Worm (Caenorhabditis elegans): ENCODE results near the gene C07E3.10.
A peak's percentile ranks its signal among the peaks of the same experiment; 100 is the strongest.

The C07E3.10 gene

DNA sequence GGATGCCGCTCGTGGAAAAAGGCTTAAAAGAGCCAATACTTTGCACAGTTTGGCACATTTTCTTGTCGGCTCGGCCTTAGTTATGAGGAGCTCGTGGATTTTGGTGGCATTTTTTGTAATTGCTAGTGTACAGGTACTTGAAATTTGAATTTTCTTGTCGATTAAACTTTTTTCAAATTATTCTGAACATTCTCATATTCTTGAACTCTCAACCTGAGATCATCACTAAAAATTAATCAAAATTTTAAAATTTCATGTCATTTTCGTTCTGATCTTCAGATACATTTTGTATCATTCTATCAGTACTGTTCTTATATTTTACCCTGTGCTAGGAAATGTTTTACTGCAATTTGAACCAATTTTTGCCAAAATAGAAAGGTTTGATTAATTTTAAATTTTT is 24.8 kb upstream of the C07E3.10 start, which contains the start of gene idpp-4:
Gene idpp-4, plus strand, starts transcription at position 51 of the 400 bp plus-strand sequence.
- no peak for TF ChIP-seq gmeb-1 (tag; optimal IDR thresholded peaks at IDR 0.05)
- no peak for TF ChIP-seq unc-55 (GFP tag; optimal IDR thresholded peaks at IDR 0.05)
- no peak for TF ChIP-seq nhr-129 (tag; optimal IDR thresholded peaks at IDR 0.05)
- TF ChIP-seq sem-4 (tag; optimal IDR thresholded peaks at IDR 0.05), result no peak
- TF ChIP-seq ceh-16 (tag; optimal IDR thresholded peaks at IDR 0.05), result no peak
- no peak for TF ChIP-seq ZK546.5 (tag; optimal IDR thresholded peaks at IDR 0.05)
- TF ChIP-seq unc-39 (tag; optimal IDR thresholded peaks at IDR 0.05), result no peak
- no peak for TF ChIP-seq crh-2 (tag; optimal IDR thresholded peaks at IDR 0.05)
- no peak for TF ChIP-seq lin-13 (GFP tag; optimal IDR thresholded peaks at IDR 0.05)
- TF ChIP-seq nhr-11 (tag; optimal IDR thresholded peaks at IDR 0.05), result no peak
- TF ChIP-seq blmp-1 (tag; optimal IDR thresholded peaks at IDR 0.05; ENCODE audit: insufficient read depth), result no peak
- TF ChIP-seq F13H6.1 (tag; optimal IDR thresholded peaks at IDR 0.05), result no peak
- TF ChIP-seq lsy-2 (tag; optimal IDR thresholded peaks at IDR 0.05), result no peak
- no peak for TF ChIP-seq mbf-1 (tag; optimal IDR thresholded peaks at IDR 0.05)
- no peak for TF ChIP-seq ceh-82 (tag; optimal IDR thresholded peaks at IDR 0.05)
- no peak for TF ChIP-seq zag-1 (tag; optimal IDR thresholded peaks at IDR 0.05)
- no peak for TF ChIP-seq nhr-10 (tag; optimal IDR thresholded peaks at IDR 0.05)
- no peak for TF ChIP-seq elt-1 (tag; optimal IDR thresholded peaks at IDR 0.05)
- no peak for TF ChIP-seq egl-27 (tag; optimal IDR thresholded peaks at IDR 0.05)

DNA sequence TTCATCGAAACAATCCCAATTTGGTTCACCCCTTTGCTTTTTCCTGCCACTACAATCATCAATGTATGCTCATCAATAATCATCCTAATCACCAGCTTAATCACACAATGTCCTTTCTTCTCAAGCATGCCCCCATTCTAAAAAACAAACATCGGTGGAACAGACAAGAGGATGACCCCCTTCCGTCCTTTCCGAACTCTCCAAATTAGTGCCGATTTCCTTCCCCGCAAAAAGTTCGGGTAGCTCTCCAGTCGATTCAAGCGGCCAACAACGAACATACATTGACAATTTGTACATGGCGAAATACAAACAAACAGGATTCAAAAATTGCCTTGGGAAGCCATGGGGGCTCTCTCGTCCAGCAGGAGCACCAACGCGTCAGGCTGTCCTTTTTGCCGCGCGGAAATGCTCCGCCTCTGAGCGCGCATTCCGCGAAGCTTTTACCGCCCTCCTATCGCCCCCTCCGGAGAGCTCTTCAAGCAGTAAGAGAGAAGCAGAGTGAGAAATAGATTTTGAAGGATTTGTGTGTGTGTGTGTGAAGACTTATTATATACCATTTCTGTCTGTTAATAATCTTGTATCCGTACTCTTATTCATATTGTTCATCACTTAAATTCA is 20.5 kb upstream of the C07E3.10 start, which contains the start of gene appg-1:
Gene appg-1, plus strand, starts transcription at position 427 of the 618 bp plus-strand sequence.
- TF ChIP-seq elt-3 (tag; optimal IDR thresholded peaks at IDR 0.05), result no peak

DNA sequence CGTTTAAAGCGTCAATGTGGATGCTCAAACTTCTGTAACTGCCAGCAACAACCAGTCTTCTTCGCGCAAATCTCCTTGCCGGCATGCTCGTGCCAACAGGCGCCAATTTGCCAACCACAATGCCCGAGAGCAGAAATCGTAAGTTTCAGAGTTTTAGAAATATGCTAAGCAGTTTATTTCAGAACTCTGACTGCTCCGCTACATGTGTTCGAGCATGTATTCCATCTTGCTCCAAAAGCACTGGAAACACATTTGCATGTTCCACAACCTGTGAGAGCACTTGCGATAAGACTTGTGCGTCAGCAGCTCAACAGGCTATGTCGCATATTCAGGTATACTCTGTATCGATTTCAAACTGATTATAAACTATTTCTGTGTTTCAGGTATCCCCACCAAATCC is 16.4 kb upstream of the C07E3.10 start:
- no peak for TF ChIP-seq blmp-1 (tag; optimal IDR thresholded peaks at IDR 0.05; ENCODE audit: insufficient read depth)

DNA sequence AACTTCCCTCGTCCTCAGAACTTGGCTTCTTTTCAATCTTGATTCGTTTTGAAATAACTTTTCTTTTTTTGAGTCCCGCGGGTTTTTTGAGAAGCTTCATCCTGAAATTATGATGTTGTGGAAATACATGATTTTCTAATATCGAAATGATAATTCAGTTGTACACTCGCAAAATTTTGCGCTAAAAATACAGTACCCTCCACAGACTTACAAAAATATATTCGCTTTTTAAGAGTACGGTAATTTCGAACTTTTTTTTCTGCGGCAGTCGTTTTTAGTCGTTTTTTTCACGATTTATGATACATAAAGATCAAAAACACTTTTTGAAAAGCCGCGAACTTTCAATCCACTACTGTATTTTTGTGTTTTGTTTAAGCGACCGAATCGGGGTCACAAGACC is 1.2 kb upstream of the C07E3.10 start, which contains the start of gene pro-2:
Gene pro-2, minus strand, starts transcription at position 101 of the 400 bp plus-strand sequence.
- TF ChIP-seq dmd-4 (tag; optimal IDR thresholded peaks at IDR 0.05) (no peak), skn-1 (tag; optimal IDR thresholded peaks at IDR 0.05) (no peak), nhr-25 (tag; optimal IDR thresholded peaks at IDR 0.05) (no peak), lin-13 (GFP tag; optimal IDR thresholded peaks at IDR 0.05) (no peak), nhr-11 (tag; optimal IDR thresholded peaks at IDR 0.05) (no peak), ama-1 (optimal IDR thresholded peaks at IDR 0.05) (no peak), ZK546.5 (tag; optimal IDR thresholded peaks at IDR 0.05) (no peak), unc-39 (tag; optimal IDR thresholded peaks at IDR 0.05) (no peak), ceh-82 (tag; optimal IDR thresholded peaks at IDR 0.05) (no peak), lin-11 (tag; optimal IDR thresholded peaks at IDR 0.05) (no peak), unc-62 (GFP tag; optimal IDR thresholded peaks at IDR 0.05) (no peak), Y55F3AM.14 (GFP tag; optimal IDR thresholded peaks at IDR 0.05) (no peak), elt-3 (tag; optimal IDR thresholded peaks at IDR 0.05) (no peak), ztf-1 (GFP tag; conservative IDR thresholded peaks at IDR 0.05) (no peak), nhr-129 (tag; optimal IDR thresholded peaks at IDR 0.05) (no peak), alr-1 (tag; optimal IDR thresholded peaks at IDR 0.05) (no peak), lin-39 (tag; optimal IDR thresholded peaks at IDR 0.05) (no peak), elt-1 (tag; optimal IDR thresholded peaks at IDR 0.05) (no peak)

DNA sequence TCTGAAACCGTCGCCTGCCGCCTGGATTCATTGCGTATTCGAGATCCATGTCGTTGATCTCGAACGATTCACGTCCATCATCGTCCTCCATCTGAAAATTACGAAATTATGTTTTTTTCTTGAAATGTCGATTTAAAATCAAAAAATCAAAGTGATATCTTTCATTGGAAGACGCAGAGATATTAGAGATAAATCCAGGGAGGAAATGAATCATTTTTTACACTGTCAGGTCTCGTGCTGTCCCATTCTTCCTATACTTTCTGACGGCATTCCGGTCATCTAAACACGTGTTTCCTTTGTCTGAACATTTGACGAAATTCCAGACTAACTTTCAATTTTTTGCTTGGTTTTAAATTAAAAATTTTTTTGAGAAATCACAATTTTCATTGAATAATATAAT is 3.7 kb downstream of the C07E3.10 start, which contains the start of gene stip-1:
Gene stip-1, minus strand, starts transcription at position 98 of the 400 bp plus-strand sequence.
- TF ChIP-seq snpc-4 (tag; optimal IDR thresholded peaks at IDR 0.05) (no peak), peb-1 (tag; optimal IDR thresholded peaks at IDR 0.05) (no peak), nhr-11 (tag; optimal IDR thresholded peaks at IDR 0.05) (no peak), skn-1 (tag; optimal IDR thresholded peaks at IDR 0.05) (no peak), mab-5 (tag; optimal IDR thresholded peaks at IDR 0.05) (peak; percentile 24), ama-1 (optimal IDR thresholded peaks at IDR 0.05) (no peak), ztf-4 (tag; optimal IDR thresholded peaks at IDR 0.05) (no peak)
